Worm (Caenorhabditis elegans) whole organism, late embryonic: ENCODE data around the gene srw-34.
"Not testable (repeated sequence)": the region's sequence is repeated elsewhere in the genome, so short reads cannot be mapped to it uniquely, and the experiment has no call there.

Source experiments
- C08G9.2 ChIP-seq: sonication (generic microtip); optimal IDR thresholded peaks from 2 replicates; lab custom pipeline; 2016; ENCODE audit warnings: mild to moderate bottlenecking, missing genetic modification characterization, moderate library complexity, missing compliant biosample characterization
- C38D4.7 ChIP-seq: fragments of 200-800 bp; sonication (Bioruptor generic); optimal IDR thresholded peaks from 2 replicates; lab custom pipeline; 2018; ENCODE audit warnings: mild to moderate bottlenecking, missing genetic modification characterization, moderate library complexity, missing compliant biosample characterization
- F13H6.1 ChIP-seq: sonication (generic microtip); optimal IDR thresholded peaks from 2 replicates; lab custom pipeline; 2016; ENCODE audit warnings: missing genetic modification characterization, missing compliant biosample characterization
- Y22D7AL.16 ChIP-seq: sonication (generic microtip); optimal IDR thresholded peaks from 2 replicates; lab custom pipeline; 2016; ENCODE audit warnings: missing genetic modification characterization, missing compliant biosample characterization
- ahr-1 ChIP-seq: sonication (generic microtip); optimal IDR thresholded peaks from 2 replicates; lab custom pipeline; 2016; ENCODE audit warnings: missing genetic modification characterization, missing compliant biosample characterization
- ama-1 ChIP-seq: fragments of 150-350 bp; optimal IDR thresholded peaks from 2 replicates; lab custom pipeline; 2014
- ceh-22 ChIP-seq: sonication (generic microtip); optimal IDR thresholded peaks from 2 replicates; lab custom pipeline; 2017; ENCODE audit warnings: missing biosample characterization, missing genetic modification characterization
- ceh-30 ChIP-seq: fragments of 150-350 bp; optimal IDR thresholded peaks from 2 replicates; lab custom pipeline; 2014; ENCODE audit warnings: missing biosample characterization, missing genetic modification characterization
- ceh-31 ChIP-seq: sonication (generic microtip); optimal IDR thresholded peaks from 2 replicates; lab custom pipeline; 2016; ENCODE audit warnings: missing genetic modification characterization, missing compliant biosample characterization
- ceh-34 ChIP-seq: sonication (generic microtip); optimal IDR thresholded peaks from 2 replicates; lab custom pipeline; 2016; ENCODE audit warnings: mild to moderate bottlenecking, missing genetic modification characterization, missing compliant biosample characterization
- ceh-45 ChIP-seq: fragments of 200-800 bp; sonication (Bioruptor generic); IDR thresholded peaks from 2 replicates; pipeline ENCODE4 v1.3.6; 2022; ENCODE audit warnings: missing genetic modification reagents, missing genetic modification characterization, missing compliant biosample characterization
- elt-4 ChIP-seq: sonication (generic microtip); optimal IDR thresholded peaks from 2 replicates; lab custom pipeline; 2016; ENCODE audit warnings: missing genetic modification characterization, missing compliant biosample characterization
- eyg-1 ChIP-seq: sonication (generic microtip); optimal IDR thresholded peaks from 2 replicates; lab custom pipeline; 2016; ENCODE audit warnings: missing genotype, missing genetic modification characterization, missing compliant biosample characterization
- fax-1 ChIP-seq: sonication (generic microtip); optimal IDR thresholded peaks from 2 replicates; lab custom pipeline; 2016; ENCODE audit warnings: missing genotype, missing genetic modification characterization, missing compliant biosample characterization
- fkh-6 ChIP-seq: sonication (generic microtip); optimal IDR thresholded peaks from 2 replicates; lab custom pipeline; 2016; ENCODE audit warnings: missing genetic modification characterization, missing compliant biosample characterization
- gmeb-2 ChIP-seq: sonication (generic microtip); optimal IDR thresholded peaks from 2 replicates; lab custom pipeline; 2016; ENCODE audit warnings: missing genetic modification characterization, inconsistent platforms, missing compliant biosample characterization
- hlh-13 ChIP-seq: fragments of 200-800 bp; sonication (Bioruptor generic); optimal IDR thresholded peaks from 2 replicates; lab custom pipeline; 2018; ENCODE audit warnings: mild to moderate bottlenecking, missing genetic modification characterization, missing compliant biosample characterization
- hlh-15 ChIP-seq: sonication (generic microtip); optimal IDR thresholded peaks from 2 replicates; lab custom pipeline; 2016; ENCODE audit warnings: missing genetic modification characterization, missing compliant biosample characterization
- hlh-6 ChIP-seq: sonication (generic microtip); optimal IDR thresholded peaks from 2 replicates; lab custom pipeline; 2016; ENCODE audit warnings: missing genotype, missing genetic modification characterization, missing compliant biosample characterization
- hlh-8 ChIP-seq: sonication (generic microtip); optimal IDR thresholded peaks from 2 replicates; lab custom pipeline; 2016; ENCODE audit warnings: missing genotype, missing genetic modification characterization, missing compliant biosample characterization
- lim-6 ChIP-seq: sonication (generic microtip); optimal IDR thresholded peaks from 2 replicates; lab custom pipeline; 2016; ENCODE audit warnings: missing genetic modification characterization, missing compliant biosample characterization
- madf-2 ChIP-seq: sonication (generic microtip); optimal IDR thresholded peaks from 2 replicates; lab custom pipeline; 2017; ENCODE audit warnings: missing genetic modification characterization, missing compliant biosample characterization
- nfya-1 ChIP-seq: sonication (generic microtip); optimal IDR thresholded peaks from 2 replicates; lab custom pipeline; 2017; ENCODE audit warnings: missing genetic modification characterization, mild to moderate bottlenecking, missing compliant biosample characterization, antibody characterized with exemption, moderate library complexity
- npax-4 ChIP-seq: sonication (generic microtip); optimal IDR thresholded peaks from 2 replicates; lab custom pipeline; 2016; ENCODE audit warnings: missing genetic modification characterization, missing compliant biosample characterization
- pat-9 ChIP-seq: fragments of 200-800 bp; sonication (Bioruptor generic); optimal IDR thresholded peaks from 2 replicates; lab custom pipeline; 2018; ENCODE audit warnings: mild to moderate bottlenecking, missing genetic modification characterization, moderate library complexity, missing compliant biosample characterization
- pha-2 ChIP-seq: sonication (generic microtip); optimal IDR thresholded peaks from 2 replicates; lab custom pipeline; 2017; ENCODE audit warnings: mild to moderate bottlenecking, missing genetic modification characterization, missing compliant biosample characterization
- pqm-1 ChIP-seq: sonication (generic microtip); optimal IDR thresholded peaks from 2 replicates; lab custom pipeline; 2016; ENCODE audit warnings: missing genetic modification characterization, missing compliant biosample characterization
- ref-2 ChIP-seq: sonication (generic microtip); optimal IDR thresholded peaks from 2 replicates; lab custom pipeline; 2016; ENCODE audit warnings: missing genetic modification characterization, missing compliant biosample characterization
- rnt-1 ChIP-seq: sonication (generic microtip); optimal IDR thresholded peaks from 2 replicates; lab custom pipeline; 2016; ENCODE audit warnings: missing genetic modification characterization, missing compliant biosample characterization
- sox-2 ChIP-seq: fragments of 200-800 bp; sonication (Bioruptor generic); IDR thresholded peaks from 2 replicates; pipeline ENCODE4 v1.3.6; 2022; ENCODE audit warnings: missing genetic modification reagents, missing genetic modification characterization, missing compliant biosample characterization
- sox-4 ChIP-seq: sonication (generic microtip); optimal IDR thresholded peaks from 2 replicates; lab custom pipeline; 2017; ENCODE audit warnings: mild to moderate bottlenecking, missing genetic modification characterization, inconsistent platforms, missing compliant biosample characterization
- syd-9 ChIP-seq: sonication (generic microtip); optimal IDR thresholded peaks from 2 replicates; lab custom pipeline; 2016; ENCODE audit warnings: mild to moderate bottlenecking, missing genetic modification characterization, moderate library complexity, missing compliant biosample characterization
- tbx-7 ChIP-seq: sonication (generic microtip); optimal IDR thresholded peaks from 2 replicates; lab custom pipeline; 2016; ENCODE audit warnings: missing genotype, missing genetic modification characterization, missing compliant biosample characterization
- ttx-3 ChIP-seq: sonication (generic microtip); optimal IDR thresholded peaks from 2 replicates; lab custom pipeline; 2016; ENCODE audit warnings: missing genetic modification reagents, missing genetic modification characterization, missing compliant biosample characterization
- unc-3 ChIP-seq, 2 experiments: fragments of 200-800 bp in 1 of 2; sonication (Bioruptor generic) in 1 of 2; sonication (generic microtip) in 1 of 2; conservative IDR thresholded peaks in 1 of 2; optimal IDR thresholded peaks in 1 of 2; 2 replicates each; pipeline versions ENCODE4 v1.3.6 to Lab custom; 2016 to 2022; ENCODE audit warnings: missing compliant biosample characterization in 2 of 2, missing genetic modification characterization in 2 of 2, missing genetic modification reagents in 1 of 2
- ztf-16 ChIP-seq: sonication (generic microtip); optimal IDR thresholded peaks from 2 replicates; lab custom pipeline; 2017; ENCODE audit warnings: missing genetic modification characterization, missing compliant biosample characterization

The srw-34 gene

ce11 chrV:16517619-16518018, 4.5 kb downstream of the srw-34 start, which contains the start of gene F36D3.4:
Gene F36D3.4, minus strand, starts transcription at chrV:16517719.
- TF ChIP-seq C38D4.7 (GFP tag; lab: Kevin White, UChicago) = no peak
- TF ChIP-seq ceh-45 = no peak
- TF ChIP-seq hlh-13 (GFP tag; lab: Kevin White, UChicago) = no peak
- TF ChIP-seq ceh-34 = no peak
- TF ChIP-seq pat-9 (tag; lab: Kevin White, UChicago) = no peak
- TF ChIP-seq gmeb-2 = no peak
- TF ChIP-seq ztf-16 (tag; lab: Kevin White, UChicago) = no peak
- no peak for TF ChIP-seq unc-3 (GFP tag; conservative IDR thresholded peaks at IDR 0.05; lab: Robert Waterston, UW)
- TF ChIP-seq unc-3 (tag; optimal IDR thresholded peaks at IDR 0.05; lab: Kevin White, UChicago) = no peak
- no peak for TF ChIP-seq sox-4
- no peak for TF ChIP-seq ceh-31
- TF ChIP-seq ref-2 (tag; lab: Kevin White, UChicago) = no peak
- TF ChIP-seq, all 69 proteins: peak for 0

DNA sequence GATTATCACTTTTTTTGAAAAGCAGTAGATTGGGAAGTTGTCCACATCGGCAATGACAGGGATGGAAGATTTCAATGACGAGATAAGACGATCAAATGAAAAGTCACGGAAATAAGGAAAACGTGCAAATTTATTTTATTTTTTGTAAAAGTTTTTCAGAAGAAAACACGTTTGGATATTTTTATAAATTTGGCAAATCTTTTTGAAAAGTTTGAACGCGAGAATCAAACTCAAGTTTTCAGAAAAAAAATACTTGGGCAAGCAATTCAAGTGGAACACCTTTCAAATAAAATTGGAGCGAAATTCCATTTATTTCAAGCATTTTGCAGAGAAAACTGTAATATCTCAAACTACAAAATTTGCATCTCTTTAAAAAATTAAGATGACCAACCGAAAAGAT, 7.0 kb downstream of the srw-34 start, which contains the start of gene F36D3.5:
TSS of gene F36D3.5 (minus strand) at position 101 of the 400 bp plus-strand sequence.
- not testable (repeated sequence) for TF ChIP-seq fax-1, hlh-6, pha-2 (tag; lab: Kevin White, UChicago)
- TF ChIP-seq, all 69 proteins: peak for 0; not testable (repeated sequence) for 69

DNA sequence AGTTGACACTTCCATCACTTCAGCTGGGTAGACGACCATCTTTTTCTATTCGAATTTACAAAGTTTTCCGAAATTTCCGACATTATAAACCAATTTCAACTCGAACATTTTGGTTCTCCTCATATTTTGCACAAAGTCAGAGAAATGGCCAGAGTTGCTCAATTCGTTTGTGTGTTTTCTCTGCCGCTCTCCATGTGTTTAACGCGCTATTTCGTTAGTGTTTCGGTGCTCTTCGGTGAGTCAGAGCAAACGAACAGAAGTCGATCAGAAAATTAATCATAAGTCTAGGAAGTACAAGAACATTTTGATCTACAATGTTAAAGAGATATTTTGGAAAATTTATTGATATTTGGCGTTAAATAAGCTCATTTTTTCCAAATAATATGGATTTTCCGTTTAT, 13.5 kb downstream of the srw-34 start, which contains the start of gene srr-3:
TSS of gene srr-3 (minus strand) at position 101 of the 400 bp plus-strand sequence.
- TF ChIP-seq npax-4 (no peak), ama-1 (lab: Kevin White, UChicago) (no peak), Y22D7AL.16 (no peak), hlh-13 (GFP tag; lab: Kevin White, UChicago) (no peak), ceh-34 (no peak), C38D4.7 (GFP tag; lab: Kevin White, UChicago) (no peak), ttx-3 (tag; lab: Kevin White, UChicago) (no peak), ceh-30 (tag; lab: Kevin White, UChicago) (no peak), ztf-16 (tag; lab: Kevin White, UChicago) (no peak), tbx-7 (tag; lab: Kevin White, UChicago) (no peak), madf-2 (tag; lab: Kevin White, UChicago) (no peak), pqm-1 (tag; lab: Kevin White, UChicago) (no peak)
- TF ChIP-seq, all 69 proteins: peak for 0

- TF ChIP-seq npax-4 (no peak), hlh-13 (GFP tag; lab: Kevin White, UChicago) (no peak), ceh-22 (tag; lab: Kevin White, UChicago) (no peak), C08G9.2 (tag; lab: Kevin White, UChicago) (no peak), fkh-6 (tag; lab: Kevin White, UChicago) (no peak), syd-9 (no peak), ahr-1 (tag; lab: Kevin White, UChicago) (no peak), eyg-1 (no peak), rnt-1 (no peak), F13H6.1 (tag; lab: Kevin White, UChicago) (no peak), C38D4.7 (GFP tag; lab: Kevin White, UChicago) (no peak), sox-2 (GFP tag; lab: Robert Waterston, UW) (no peak), nfya-1 (tag; lab: Kevin White, UChicago) (no peak), lim-6 (no peak), elt-4 (tag; lab: Kevin White, UChicago) (no peak), hlh-15 (tag; lab: Kevin White, UChicago) (no peak), hlh-8 (no peak), hlh-6 (tag; lab: Kevin White, UChicago) (no peak)
These were observed 15.5 kb downstream of the srw-34 start for ce11 chrV:16506650-16507049.
